Fruit fly (Drosophila melanogaster) whole organism, wandering third instar larva: Measurements from ENCODE around the gene Golgin104.

Experiments
- N ChIP-seq: fragments of >200 bp; optimal IDR thresholded peaks from 2 replicates; lab custom pipeline; 2018; ENCODE audit warnings: missing biosample characterization, missing external identifiers, missing genetic modification characterization
- OdsH ChIP-seq: fragments of 200-800 bp; sonication (Bioruptor generic); optimal IDR thresholded peaks from 2 replicates; lab custom pipeline; 2016; ENCODE audit warnings: missing biosample characterization, mild to moderate bottlenecking, missing genetic modification characterization

DNA sequence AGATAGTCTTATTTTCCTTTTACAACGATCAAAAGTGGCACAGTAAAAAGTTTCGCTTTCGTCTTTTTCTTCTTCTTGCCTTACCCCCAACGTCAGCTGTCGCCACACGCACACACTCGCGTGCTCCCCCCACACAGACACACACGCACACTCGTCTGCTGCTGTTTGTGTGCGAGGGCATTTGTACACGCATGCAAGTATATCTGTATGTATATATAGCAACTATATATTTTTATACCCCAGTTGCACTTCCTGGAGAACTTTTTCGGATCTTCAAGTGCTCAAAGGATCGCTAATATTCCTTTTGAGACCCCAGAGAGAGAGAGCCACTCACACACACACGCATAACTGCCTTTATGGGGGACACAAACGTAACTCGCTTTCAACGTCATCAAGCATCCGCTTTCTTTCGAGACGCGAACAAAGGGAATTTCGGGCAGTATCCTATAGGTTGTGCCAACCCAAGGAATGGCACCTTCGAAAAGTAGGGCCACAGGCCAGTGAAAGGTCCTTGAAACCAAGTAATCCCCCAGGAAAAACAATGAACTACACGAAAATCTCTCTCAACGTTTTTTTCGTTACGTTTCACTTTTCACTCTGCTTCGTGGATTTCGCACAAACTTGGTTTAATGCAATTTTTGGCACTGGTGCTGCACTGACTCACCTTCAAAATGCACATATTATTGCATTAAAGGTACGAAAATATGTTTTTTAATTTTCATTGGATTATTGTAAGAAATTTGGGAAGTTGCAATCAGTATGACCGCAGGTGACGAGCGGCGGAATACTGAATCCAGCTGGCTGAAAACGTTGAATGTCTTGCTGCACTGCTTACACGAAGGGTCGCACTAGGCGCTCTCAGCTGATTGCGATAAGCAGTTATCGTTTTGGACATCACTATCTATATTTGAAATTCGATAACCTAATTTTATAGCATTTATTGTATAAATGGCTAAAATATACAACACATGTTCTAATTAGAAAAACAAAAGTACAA lies 26.3 kb upstream of the Golgin104 start, which contains the start of gene roq:
- TF ChIP-seq OdsH = peak; percentile 19
- peak; percentile 86 for TF ChIP-seq N (GFP tag; lab: Kevin White, UChicago)
